Fruit fly (Drosophila melanogaster) whole organism, prepupa: Measurements from ENCODE around the gene cad.

Experiments
- Blimp-1 ChIP-seq: fragments of 200-800 bp; sonication (Bioruptor generic); optimal IDR thresholded peaks from 3 replicates; lab custom pipeline; 2017; ENCODE audit warnings: missing biosample characterization, missing genetic modification characterization, mild to moderate bottlenecking, moderate library complexity, missing genetic modification reagents
- CG10669 ChIP-seq: fragments of 200-800 bp; sonication (Bioruptor generic); optimal IDR thresholded peaks from 3 replicates; lab custom pipeline; 2018; ENCODE audit warnings: missing biosample characterization, mild to moderate bottlenecking, missing genetic modification characterization, moderate library complexity
- CG11294 ChIP-seq: fragments of 200-800 bp; sonication (Bioruptor generic); IDR thresholded peaks from 2 replicates; pipeline ENCODE4 v1.3.6; 2022; ENCODE audit warnings: missing biosample characterization, missing genetic modification characterization
- CG11762 ChIP-seq: fragments of 200-800 bp; sonication (Bioruptor generic); optimal IDR thresholded peaks from 3 replicates; lab custom pipeline; 2016; ENCODE audit warnings: missing biosample characterization, missing genetic modification characterization; ENCODE audit not compliant: insufficient read depth
- CG11902 ChIP-seq: fragments of 200-800 bp; sonication (Bioruptor generic); optimal IDR thresholded peaks from 3 replicates; lab custom pipeline; 2016; ENCODE audit warnings: missing biosample characterization, missing genetic modification characterization
- CG15336 ChIP-seq: fragments of 200-800 bp; sonication (Bioruptor generic); IDR thresholded peaks from 2 replicates; pipeline ENCODE4 v1.3.6; 2022; ENCODE audit warnings: missing biosample characterization, missing genetic modification characterization
- CG31627 ChIP-seq: fragments of 200-800 bp; sonication (Bioruptor generic); optimal IDR thresholded peaks from 3 replicates; lab custom pipeline; 2016; ENCODE audit warnings: missing biosample characterization, missing genetic modification characterization
- CG32006 ChIP-seq: fragments of 200-800 bp; sonication (Bioruptor generic); optimal IDR thresholded peaks from 3 replicates; lab custom pipeline; 2017; ENCODE audit warnings: missing biosample characterization, mild to moderate bottlenecking, missing genetic modification characterization
- CG34406 ChIP-seq: fragments of 200-800 bp; sonication (Bioruptor generic); optimal IDR thresholded peaks from 3 replicates; lab custom pipeline; 2016; ENCODE audit warnings: missing biosample characterization, missing genetic modification characterization
- CG3919 ChIP-seq: fragments of 200-800 bp; sonication (Bioruptor generic); optimal IDR thresholded peaks from 3 replicates; lab custom pipeline; 2016; ENCODE audit warnings: missing biosample characterization, missing genetic modification characterization
- CG6163 ChIP-seq: fragments of 200-800 bp; sonication (Bioruptor generic); IDR thresholded peaks from 3 replicates; pipeline ENCODE4 v1.3.6; 2022; ENCODE audit warnings: missing biosample characterization, missing genetic modification characterization
- CG6276 ChIP-seq: fragments of 200-800 bp; sonication (Bioruptor generic); optimal IDR thresholded peaks from 2 replicates; lab custom pipeline; 2017; ENCODE audit warnings: missing biosample characterization, mild to moderate bottlenecking, missing genetic modification characterization
- CG6808 ChIP-seq: fragments of 200-800 bp; sonication (Bioruptor generic); optimal IDR thresholded peaks from 3 replicates; lab custom pipeline; 2017; ENCODE audit warnings: missing biosample characterization, missing genetic modification characterization, mild to moderate bottlenecking, moderate library complexity, missing genetic modification reagents
- CG6854 ChIP-seq: fragments of 200-800 bp; sonication (Bioruptor generic); optimal IDR thresholded peaks from 2 replicates; lab custom pipeline; 2017; ENCODE audit warnings: missing biosample characterization, mild to moderate bottlenecking, missing genetic modification characterization
- CG7368 ChIP-seq: fragments of 200-800 bp; sonication (Bioruptor generic); optimal IDR thresholded peaks from 3 replicates; lab custom pipeline; 2016; ENCODE audit warnings: missing biosample characterization, missing genetic modification characterization
- CG8119 ChIP-seq: fragments of 200-800 bp; sonication (Bioruptor generic); IDR thresholded peaks from 3 replicates; pipeline ENCODE4 v1.3.6; 2022; ENCODE audit warnings: missing biosample characterization, missing genetic modification characterization
- CG8319 ChIP-seq: fragments of 200-800 bp; sonication (Bioruptor generic); optimal IDR thresholded peaks from 3 replicates; lab custom pipeline; 2016; ENCODE audit warnings: missing biosample characterization, missing genetic modification characterization
- CG8632 ChIP-seq: fragments of 200-800 bp; sonication (Bioruptor generic); optimal IDR thresholded peaks from 3 replicates; lab custom pipeline; 2016; ENCODE audit warnings: missing biosample characterization, missing genetic modification characterization
- CG9139 ChIP-seq: fragments of 200-800 bp; sonication (Bioruptor generic); optimal IDR thresholded peaks from 3 replicates; lab custom pipeline; 2017; ENCODE audit warnings: missing biosample characterization, mild to moderate bottlenecking, missing genetic modification characterization
- Eip75B ChIP-seq: fragments of 200-800 bp; sonication (Bioruptor generic); optimal IDR thresholded peaks from 3 replicates; lab custom pipeline; 2016; ENCODE audit warnings: missing biosample characterization, missing genetic modification characterization
- Eip78C ChIP-seq: fragments of 200-800 bp; sonication (Bioruptor generic); peaks from one replicate; lab custom pipeline; 2016; ENCODE audit warnings: missing biosample characterization, missing genetic modification characterization
- Eip93F ChIP-seq: fragments of 200-800 bp; sonication (Bioruptor generic); optimal IDR thresholded peaks from 2 replicates; lab custom pipeline; 2016; ENCODE audit warnings: missing biosample characterization, mild to moderate bottlenecking, missing genetic modification characterization
- Ets96B ChIP-seq: fragments of 200-800 bp; optimal IDR thresholded peaks from 2 replicates; lab custom pipeline; 2019; ENCODE audit warnings: missing biosample characterization, mild to moderate bottlenecking, missing genetic modification characterization, moderate library complexity
- Hr39 ChIP-seq: fragments of 200-800 bp; sonication (Bioruptor generic); optimal IDR thresholded peaks from 2 replicates; lab custom pipeline; 2016; ENCODE audit warnings: missing biosample characterization, missing genetic modification characterization
- Lpt ChIP-seq: fragments of 200-800 bp; sonication (Bioruptor generic); optimal IDR thresholded peaks from 3 replicates; lab custom pipeline; 2016; ENCODE audit warnings: missing biosample characterization, missing genetic modification characterization
- Met ChIP-seq: fragments of 200-800 bp; sonication (Bioruptor generic); optimal IDR thresholded peaks from 3 replicates; lab custom pipeline; 2016; ENCODE audit warnings: missing biosample characterization, missing genetic modification characterization
- OdsH ChIP-seq: fragments of 200-800 bp; sonication (Bioruptor generic); optimal IDR thresholded peaks from 3 replicates; lab custom pipeline; 2016; ENCODE audit warnings: missing biosample characterization, missing genetic modification characterization
- Sox14 ChIP-seq: fragments of 200-800 bp; sonication (Bioruptor generic); optimal IDR thresholded peaks from 3 replicates; lab custom pipeline; 2016; ENCODE audit warnings: missing biosample characterization, missing genetic modification characterization
- Sox15 ChIP-seq: fragments of 200-800 bp; sonication (Bioruptor generic); optimal IDR thresholded peaks from 3 replicates; lab custom pipeline; 2016; ENCODE audit warnings: missing biosample characterization, missing genetic modification characterization
- acj6 ChIP-seq: fragments of 200-800 bp; sonication (Bioruptor generic); optimal IDR thresholded peaks from 3 replicates; lab custom pipeline; 2016; ENCODE audit warnings: missing biosample characterization, missing genetic modification characterization
- dac ChIP-seq: fragments of 200-800 bp; sonication (Bioruptor generic); optimal IDR thresholded peaks from 2 replicates; lab custom pipeline; 2017; ENCODE audit warnings: missing biosample characterization, mild to moderate bottlenecking, missing genetic modification characterization
- eg ChIP-seq: fragments of 200-800 bp; sonication (Bioruptor generic); IDR thresholded peaks from 3 replicates; pipeline ENCODE4 v1.3.6; 2022; ENCODE audit warnings: missing biosample characterization, missing genetic modification characterization
- esn ChIP-seq: fragments of 200-800 bp; sonication (Bioruptor generic); optimal IDR thresholded peaks from 2 replicates; lab custom pipeline; 2016; ENCODE audit warnings: missing biosample characterization, mild to moderate bottlenecking, missing genetic modification characterization, moderate library complexity
- fd59A ChIP-seq: fragments of 200-800 bp; sonication (Bioruptor generic); optimal IDR thresholded peaks from 2 replicates; lab custom pipeline; 2017; ENCODE audit warnings: missing biosample characterization, mild to moderate bottlenecking, missing genetic modification characterization, missing genetic modification reagents
- fkh ChIP-seq: fragments of 200-800 bp; sonication (Bioruptor generic); optimal IDR thresholded peaks from 3 replicates; lab custom pipeline; 2017; ENCODE audit warnings: missing biosample characterization, mild to moderate bottlenecking, missing genetic modification characterization, moderate library complexity
- lz ChIP-seq: fragments of 200-800 bp; sonication (Bioruptor generic); optimal IDR thresholded peaks from 3 replicates; lab custom pipeline; 2016; ENCODE audit warnings: missing biosample characterization, missing genetic modification characterization
- net ChIP-seq: fragments of 200-800 bp; sonication (Bioruptor generic); optimal IDR thresholded peaks from 3 replicates; lab custom pipeline; 2016; ENCODE audit warnings: missing biosample characterization, missing genetic modification characterization
- pdm3 ChIP-seq: fragments of 200-800 bp; sonication (Bioruptor generic); optimal IDR thresholded peaks from 3 replicates; lab custom pipeline; 2016; ENCODE audit warnings: missing biosample characterization, missing genetic modification characterization
- spab ChIP-seq: fragments of 200-800 bp; sonication (Bioruptor generic); optimal IDR thresholded peaks from 2 replicates; lab custom pipeline; 2017; ENCODE audit warnings: missing biosample characterization, mild to moderate bottlenecking, missing genetic modification characterization, missing genetic modification reagents
- ss ChIP-seq, 2 experiments: fragments of 200-800 bp; sonication (Bioruptor generic); optimal IDR thresholded peaks; 2 replicates in 1 of 2; 3 replicates in 1 of 2; lab custom pipeline; 2017 to 2018; ENCODE audit warnings: mild to moderate bottlenecking in 2 of 2, missing biosample characterization in 2 of 2, missing genetic modification characterization in 2 of 2, moderate library complexity in 1 of 2
- svp ChIP-seq: fragments of 200-800 bp; sonication (Bioruptor generic); peaks from one replicate; lab custom pipeline; 2016; ENCODE audit warnings: missing biosample characterization, missing genetic modification characterization

Gene cad

DNA sequence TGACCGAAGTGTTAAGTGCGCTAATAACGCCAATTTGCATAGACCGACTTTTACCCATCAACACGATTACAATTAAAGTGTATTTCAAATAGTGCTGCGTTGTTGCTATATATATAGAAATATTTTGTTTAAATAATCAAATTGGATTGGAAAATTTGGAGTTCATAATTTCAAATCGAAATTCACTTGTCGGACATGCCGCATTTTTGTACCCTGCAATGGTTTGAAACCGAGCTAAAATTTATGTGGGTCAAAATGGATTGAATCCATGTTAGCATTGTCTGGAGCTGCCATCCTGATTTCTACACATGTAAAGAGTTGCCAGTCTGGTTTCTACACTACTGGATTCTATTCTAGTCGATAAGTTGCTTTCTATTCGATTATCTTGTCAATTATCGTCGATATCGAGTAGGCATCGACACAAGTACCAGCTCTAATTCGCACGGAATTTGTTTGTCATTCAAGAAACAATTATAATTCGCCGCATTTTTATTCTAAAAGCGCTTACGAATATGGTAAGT, 16.8 kb downstream of the cad start, which contains the start of gene Pomp (continued):
- TF ChIP-seq CG6854 (GFP tag; lab: Kevin White, UChicago) (no peak), CG15336 (peak; percentile 80), fd59A (GFP tag; lab: Kevin White, UChicago) (peak; percentile 3), CG6276 (GFP tag; lab: Kevin White, UChicago) (no peak), Sox15 (GFP tag; lab: Kevin White, UChicago) (peak; percentile 39), Sox14 (GFP tag; lab: Kevin White, UChicago) (peak; percentile 53), eg (GFP tag; lab: Robert Waterston, UW) (peak; percentile 87), Eip78C (GFP tag; lab: Kevin White, UChicago) (peak; percentile 93), CG10669 (GFP tag; lab: Kevin White, UChicago) (peak; percentile 62), spab (peak; percentile 36), CG9139 (GFP tag; lab: Kevin White, UChicago) (no peak), CG11294 (GFP tag; lab: Robert Waterston, UW) (peak; percentile 51; the same call in 1 of the 2 replicates), CG11902 (peak; percentile 54), CG11762 (GFP tag; lab: Kevin White, UChicago) (peak; percentile 51), Met (peak; percentile 69), Eip93F (peak; percentile 53), acj6 (GFP tag; lab: Kevin White, UChicago) (peak; percentile 77), CG6808 (GFP tag; lab: Kevin White, UChicago) (no peak), CG32006 (peak; percentile 75)

DNA sequence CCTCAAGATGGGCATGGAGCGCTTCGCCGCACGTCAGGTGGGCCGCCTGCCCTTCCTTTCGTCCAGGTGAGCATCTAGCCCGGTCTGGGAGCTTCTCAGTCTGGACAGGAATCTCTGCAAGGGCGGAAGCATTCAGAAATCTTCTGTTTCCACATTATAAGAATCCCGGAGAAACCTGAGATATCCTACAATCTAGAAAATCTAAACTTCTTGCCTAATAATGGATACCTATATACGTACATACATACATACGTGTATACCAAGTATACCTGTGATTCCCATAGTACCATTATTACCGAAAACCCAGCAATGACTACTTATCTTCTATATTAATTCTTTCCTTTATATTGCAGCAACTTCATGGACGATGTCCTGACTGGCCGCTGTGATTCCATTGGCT, 17.5 kb downstream of the cad start:
- TF ChIP-seq Eip75B (GFP tag; lab: Kevin White, UChicago) = no peak
- TF ChIP-seq CG6854 (GFP tag; lab: Kevin White, UChicago) = no peak
- TF ChIP-seq CG8632 = no peak
- no peak for TF ChIP-seq Eip78C (GFP tag; lab: Kevin White, UChicago)
- TF ChIP-seq CG15336 = no peak
- no peak for TF ChIP-seq CG11294 (GFP tag; lab: Robert Waterston, UW)
- TF ChIP-seq CG32006 = no peak

DNA sequence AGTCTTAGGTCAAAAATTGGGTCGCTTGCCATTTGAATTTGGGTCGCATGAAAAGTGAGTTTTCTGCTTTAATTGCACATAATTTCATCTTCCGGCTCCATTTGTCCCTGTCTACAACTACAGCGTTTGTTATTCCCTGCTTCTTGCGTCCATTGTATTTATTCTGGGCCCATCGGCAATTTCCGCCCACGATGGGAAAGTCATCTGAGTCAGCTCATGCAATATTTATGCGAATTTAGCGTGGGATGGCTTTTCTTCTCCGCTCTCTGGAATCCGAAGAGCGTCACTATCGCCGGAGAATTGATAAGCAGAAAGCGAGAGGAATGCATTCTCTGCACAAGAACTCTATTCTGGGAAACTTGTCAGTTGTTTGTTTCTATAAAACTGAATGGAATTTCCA, 22.0 kb downstream of the cad start:
- TF ChIP-seq CG15336 (0 out of 2 replicates have a peak, but pooled peaks have one; percentile 21), ss (GFP tag; optimal IDR thresholded peaks at IDR 0.05; lab: Kevin White, UChicago) (no peak), pdm3 (GFP tag; lab: Kevin White, UChicago) (no peak)
- TF ChIP-seq, all 60 proteins: peak for 1

DNA sequence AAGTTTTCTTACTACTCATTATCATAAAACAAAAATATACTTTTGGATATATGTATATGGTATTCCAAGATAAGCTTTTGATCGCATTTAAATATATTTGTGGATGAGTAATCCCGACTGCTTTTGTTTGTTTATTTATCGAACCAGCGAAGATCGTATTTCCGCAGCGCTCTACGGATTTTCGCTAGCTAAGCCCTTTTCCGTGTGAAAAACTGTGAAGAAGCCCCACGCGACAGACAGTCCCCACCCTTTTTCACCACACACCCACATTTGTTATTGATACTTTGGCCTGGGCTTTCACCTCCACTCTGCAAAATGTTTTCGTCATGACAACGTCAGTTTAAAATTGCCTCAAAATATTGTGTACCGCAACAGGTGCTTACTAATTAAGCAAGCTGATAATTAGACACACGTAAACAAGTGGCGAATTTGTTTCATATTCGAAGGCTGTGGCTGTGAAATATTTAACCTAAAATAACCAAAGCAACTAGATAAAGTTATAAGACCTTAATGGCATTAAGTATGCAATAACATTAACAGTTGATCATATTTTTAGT, 22.5 kb downstream of the cad start:
- TF ChIP-seq CG32006 (peak; percentile 14), CG11902 (no peak), Eip78C (GFP tag; lab: Kevin White, UChicago) (peak; percentile 39)

DNA sequence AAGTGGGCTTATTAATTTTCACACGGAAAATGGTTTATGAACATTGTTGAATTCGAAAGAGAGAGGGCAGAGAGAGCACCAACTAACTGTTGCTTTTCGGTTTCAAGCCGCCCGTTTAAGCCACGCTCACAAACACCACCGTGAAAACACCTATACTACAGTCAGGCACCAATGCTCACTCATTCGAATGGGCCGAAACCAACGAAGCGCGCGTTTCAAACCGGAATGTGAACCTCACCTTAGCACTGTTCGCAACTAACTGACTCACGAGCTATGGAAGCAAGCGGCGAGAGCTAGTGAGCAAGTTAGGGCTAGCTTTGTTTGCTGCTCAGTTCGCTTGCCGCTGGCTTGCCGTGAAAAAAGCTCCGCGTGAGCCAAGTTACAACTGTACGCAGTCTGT, 23.4 kb downstream of the cad start:
- TF ChIP-seq CG34406 (GFP tag; lab: Kevin White, UChicago) = no peak
- no peak for TF ChIP-seq CG8119 (GFP tag; lab: Robert Waterston, UW)
- TF ChIP-seq dac (GFP tag; lab: Kevin White, UChicago) = no peak
- no peak for TF ChIP-seq Blimp-1 (GFP tag; lab: Kevin White, UChicago)
- no peak for TF ChIP-seq Sox15 (GFP tag; lab: Kevin White, UChicago)
- TF ChIP-seq Met = peak; percentile 15
- TF ChIP-seq Eip78C (GFP tag; lab: Kevin White, UChicago) = no peak
- TF ChIP-seq CG6163 = peak; percentile 58; the same call in 2 of the 3 replicates
- TF ChIP-seq net (GFP tag; lab: Kevin White, UChicago) = no peak
- TF ChIP-seq CG7368 (GFP tag; lab: Kevin White, UChicago) = no peak
- TF ChIP-seq Eip93F = no peak
- TF ChIP-seq CG31627 (GFP tag; lab: Kevin White, UChicago) = no peak
- TF ChIP-seq Ets96B (tag; lab: Kevin White, UChicago) = no peak
- peak; percentile 29 for TF ChIP-seq esn (GFP tag; lab: Kevin White, UChicago)
- peak; percentile 3 for TF ChIP-seq Eip75B (GFP tag; lab: Kevin White, UChicago)
- no peak for TF ChIP-seq CG8632
- no peak for TF ChIP-seq lz
- no peak for TF ChIP-seq CG10669 (GFP tag; lab: Kevin White, UChicago)
- TF ChIP-seq Hr39 (GFP tag; lab: Kevin White, UChicago) = no peak
- no peak for TF ChIP-seq spab
- TF ChIP-seq Lpt (GFP tag; lab: Kevin White, UChicago) = no peak
- TF ChIP-seq CG8319 (GFP tag; lab: Kevin White, UChicago) = peak; percentile 28
- TF ChIP-seq OdsH (GFP tag; lab: Kevin White, UChicago) = no peak
- no peak for TF ChIP-seq CG6276 (GFP tag; lab: Kevin White, UChicago)
- TF ChIP-seq fkh (GFP tag; lab: Kevin White, UChicago) = no peak
- TF ChIP-seq fd59A (GFP tag; lab: Kevin White, UChicago) = no peak
- peak; percentile 70 for TF ChIP-seq svp (GFP tag; lab: Kevin White, UChicago)
- TF ChIP-seq CG3919 = peak; percentile 31
